Worm (Caenorhabditis elegans): ENCODE data around the gene ins-32.
A peak's percentile ranks its signal among the peaks of the same experiment; 100 is the strongest.

DNA sequence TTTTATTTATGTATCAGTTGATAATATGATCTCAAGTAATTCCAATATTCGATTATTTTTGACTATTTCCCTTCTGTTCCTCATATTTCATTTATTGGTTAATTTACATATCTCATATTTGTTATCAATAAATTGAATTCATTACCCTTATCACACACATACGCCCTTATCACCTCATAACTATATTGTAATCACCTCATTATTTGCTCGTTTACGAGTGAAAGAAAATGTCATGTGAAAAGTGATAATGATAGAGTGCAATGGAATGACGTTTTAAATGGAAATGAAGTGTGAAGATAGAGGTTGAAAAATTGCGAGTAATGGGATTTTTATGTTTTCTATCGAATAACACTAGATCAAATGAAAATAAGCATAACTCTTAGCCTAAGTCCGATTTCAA lies 16.6 kb downstream of the ins-32 start:
- no peak for TF ChIP-seq bed-1 (GFP tag; IDR thresholded peaks at IDR 0.05)
- TF ChIP-seq cebp-1 (GFP tag; IDR thresholded peaks at IDR 0.05): peak; percentile 10; the same call in 1 of the 2 replicates
- no peak for TF ChIP-seq cebp-1 (tag; optimal IDR thresholded peaks at IDR 0.05)
- no peak for TF ChIP-seq egl-44 (GFP tag; IDR thresholded peaks at IDR 0.05)
- TF ChIP-seq madf-8 (GFP tag; conservative IDR thresholded peaks at IDR 0.05): no peak
- no peak for TF ChIP-seq tlf-1 (GFP tag; optimal IDR thresholded peaks at IDR 0.05)
- no peak for TF ChIP-seq ama-1 (optimal IDR thresholded peaks at IDR 0.05)
- TF ChIP-seq ama-1 (GFP tag; optimal IDR thresholded peaks at IDR 0.05): no peak
- no peak for TF ChIP-seq snpc-4 (GFP tag; optimal IDR thresholded peaks at IDR 0.05)
- no peak for TF ChIP-seq snpc-4 (tag; optimal IDR thresholded peaks at IDR 0.05)

Measured in whole organism, young adult.